Worm (Caenorhabditis elegans) whole organism, L1 larva: ENCODE data around the gene H01M10.1.

Source experiments
- C16A3.4 ChIP-seq: fragments of 150-350 bp; optimal IDR thresholded peaks from 2 replicates; lab custom pipeline; 2014; ENCODE audit warnings: missing biosample characterization, missing genetic modification characterization
- F16B12.6 ChIP-seq: fragments of 150-350 bp; optimal IDR thresholded peaks from 2 replicates; lab custom pipeline; 2014; ENCODE audit warnings: missing biosample characterization, missing genetic modification characterization
- Y116A8C.19 ChIP-seq: sonication (generic microtip); optimal IDR thresholded peaks from 2 replicates; lab custom pipeline; 2016; ENCODE audit warnings: missing compliant biosample characterization, missing genetic modification characterization, borderline replicate concordance
- aha-1 ChIP-seq: fragments of 150-350 bp; optimal IDR thresholded peaks from 2 replicates; lab custom pipeline; 2014; ENCODE audit warnings: missing biosample characterization, missing genetic modification characterization
- ceh-82 ChIP-seq, 3 experiments: fragments of 150-350 bp in 1 of 3; sonication (generic microtip) in 2 of 3; optimal IDR thresholded peaks; 2 replicates each; lab custom pipeline; 2014 to 2017; ENCODE audit warnings: missing biosample characterization in 3 of 3, missing genetic modification characterization in 3 of 3
- ceh-88 ChIP-seq: fragments of 200-800 bp; sonication (Bioruptor generic); IDR thresholded peaks from 2 replicates; pipeline ENCODE4 v1.3.6; 2022; ENCODE audit warnings: missing genetic modification characterization, missing compliant biosample characterization
- ceh-90 ChIP-seq: sonication (generic microtip); optimal IDR thresholded peaks from 2 replicates; lab custom pipeline; 2016; ENCODE audit warnings: missing genetic modification characterization, missing compliant biosample characterization
- dpl-1 ChIP-seq, 3 experiments: fragments of 150-350 bp in 2 of 3; sonication (generic microtip) in 1 of 3; optimal IDR thresholded peaks; 2 replicates each; lab custom pipeline; 2014 to 2017; ENCODE audit warnings: missing biosample characterization in 3 of 3, missing genetic modification characterization in 3 of 3, missing genetic modification reagents in 3 of 3
- dsc-1 ChIP-seq: sonication (generic microtip); optimal IDR thresholded peaks from 2 replicates; lab custom pipeline; 2016; ENCODE audit warnings: mild to moderate bottlenecking, missing genetic modification characterization, missing compliant biosample characterization
- efl-1 ChIP-seq, 4 experiments: fragments of 150-350 bp; optimal IDR thresholded peaks in 3 of 4; peaks in 1 of 4; 1 replicate in 1 of 4; 2 replicates in 3 of 4; lab custom pipeline; 2014; ENCODE audit warnings: missing biosample characterization in 2 of 4, missing genetic modification characterization in 2 of 4, missing genetic modification reagents in 2 of 4
- egl-27 ChIP-seq, 2 experiments: fragments of 150-350 bp in 1 of 2; sonication (generic microtip); optimal IDR thresholded peaks; 3 replicates each; lab custom pipeline; 2017 to 2018; ENCODE audit warnings: missing biosample characterization in 2 of 2, missing genetic modification characterization in 2 of 2, missing genetic modification reagents in 2 of 2
- elt-3 ChIP-seq, 6 experiments: fragments of 150-350 bp in 1 of 6; sonication (generic microtip); optimal IDR thresholded peaks; 2 replicates each; lab custom pipeline; 2017 to 2018; ENCODE audit warnings: missing biosample characterization in 6 of 6, missing genetic modification characterization in 6 of 6, inconsistent platforms in 1 of 6
- ets-5 ChIP-seq: fragments of 200-800 bp; sonication (Bioruptor generic); IDR thresholded peaks from 2 replicates; pipeline ENCODE4 v1.3.6; 2022; ENCODE audit warnings: missing genetic modification characterization, missing compliant biosample characterization
- fkh-10 ChIP-seq: sonication (generic microtip); optimal IDR thresholded peaks from 2 replicates; lab custom pipeline; 2017; ENCODE audit warnings: missing biosample characterization, missing genetic modification reagents, missing genetic modification characterization
- fos-1 ChIP-seq: fragments of 150-350 bp; optimal IDR thresholded peaks from 2 replicates; lab custom pipeline; 2014; ENCODE audit warnings: missing biosample characterization, missing genetic modification characterization
- grh-1 ChIP-seq: fragments of 200-800 bp; sonication (Bioruptor generic); IDR thresholded peaks from 2 replicates; pipeline ENCODE4 v1.3.6; 2022; ENCODE audit warnings: missing genetic modification reagents, missing genetic modification characterization, missing compliant biosample characterization
- hlh-17 ChIP-seq: fragments of 200-800 bp; sonication (Bioruptor generic); optimal IDR thresholded peaks from 2 replicates; lab custom pipeline; 2018; ENCODE audit warnings: missing genetic modification characterization, mild to moderate bottlenecking, missing compliant biosample characterization, moderate library complexity, borderline replicate concordance
- hlh-4 ChIP-seq: sonication (generic microtip); optimal IDR thresholded peaks from 2 replicates; lab custom pipeline; 2016; ENCODE audit warnings: mild to moderate bottlenecking, missing genetic modification characterization, missing compliant biosample characterization
- lin-13 ChIP-seq: fragments of 150-350 bp; optimal IDR thresholded peaks from 2 replicates; lab custom pipeline; 2014; ENCODE audit warnings: missing biosample characterization, missing genetic modification reagents, missing genetic modification characterization
- lin-14 ChIP-seq: fragments of 200-800 bp; sonication (Bioruptor generic); optimal IDR thresholded peaks from 2 replicates; lab custom pipeline; 2018; ENCODE audit warnings: mild to moderate bottlenecking, missing genetic modification characterization, moderate library complexity, missing compliant biosample characterization
- lin-15B ChIP-seq: fragments of 150-350 bp; sonication (generic microtip); optimal IDR thresholded peaks from 3 replicates; lab custom pipeline; 2014; ENCODE audit warnings: missing biosample characterization, missing genetic modification characterization
- lir-3 ChIP-seq: sonication (generic microtip); optimal IDR thresholded peaks from 2 replicates; lab custom pipeline; 2016; ENCODE audit warnings: mild to moderate bottlenecking, missing genetic modification characterization, moderate library complexity, missing compliant biosample characterization; ENCODE audit not compliant: poor library complexity
- mdl-1 ChIP-seq, 2 experiments: fragments of 150-350 bp; optimal IDR thresholded peaks; 2 replicates each; lab custom pipeline; 2014 to 2017; ENCODE audit warnings: missing biosample characterization in 2 of 2, missing genetic modification characterization in 2 of 2, inconsistent platforms in 1 of 2
- mef-2 ChIP-seq: fragments of 150-350 bp; optimal IDR thresholded peaks from 2 replicates; lab custom pipeline; 2014; ENCODE audit warnings: missing biosample characterization, missing genetic modification characterization
- nhr-11 ChIP-seq: fragments of 150-350 bp; optimal IDR thresholded peaks from 2 replicates; lab custom pipeline; 2014; ENCODE audit warnings: missing biosample characterization, missing genetic modification characterization
- nhr-12 ChIP-seq: sonication (generic microtip); optimal IDR thresholded peaks from 2 replicates; lab custom pipeline; 2017; ENCODE audit warnings: missing biosample characterization, missing genetic modification characterization
- nhr-19 ChIP-seq: fragments of 200-800 bp; sonication (Bioruptor generic); conservative IDR thresholded peaks from 2 replicates; pipeline ENCODE4 v1.3.6; 2022; ENCODE audit warnings: missing genetic modification characterization, missing compliant biosample characterization
- nhr-237 ChIP-seq: fragments of 150-350 bp; optimal IDR thresholded peaks from 2 replicates; lab custom pipeline; 2014; ENCODE audit warnings: missing biosample characterization, missing genetic modification characterization
- nhr-28 ChIP-seq: fragments of 150-350 bp; optimal IDR thresholded peaks from 2 replicates; lab custom pipeline; 2014; ENCODE audit warnings: missing biosample characterization, missing genetic modification characterization
- nhr-47 ChIP-seq: sonication (generic microtip); optimal IDR thresholded peaks from 2 replicates; lab custom pipeline; 2016; ENCODE audit warnings: mild to moderate bottlenecking, missing genetic modification characterization, moderate library complexity, missing compliant biosample characterization
- nhr-71 ChIP-seq: sonication (generic microtip); optimal IDR thresholded peaks from 2 replicates; lab custom pipeline; 2016; ENCODE audit warnings: mild to moderate bottlenecking, missing genetic modification characterization, moderate library complexity, missing compliant biosample characterization
- nhr-76 ChIP-seq: sonication (generic microtip); optimal IDR thresholded peaks from 2 replicates; lab custom pipeline; 2017; ENCODE audit warnings: missing biosample characterization, missing genetic modification characterization
- nhr-85 ChIP-seq: sonication (generic microtip); peaks from one replicate; lab custom pipeline; 2016; ENCODE audit warnings: missing genetic modification characterization, inconsistent platforms, missing compliant biosample characterization
- nhr-90 ChIP-seq: sonication (generic microtip); optimal IDR thresholded peaks from 2 replicates; lab custom pipeline; 2016; ENCODE audit warnings: mild to moderate bottlenecking, missing genetic modification characterization, missing compliant biosample characterization; ENCODE audit not compliant: poor library complexity
- pax-3 ChIP-seq: fragments of 200-800 bp; sonication (Bioruptor generic); optimal IDR thresholded peaks from 2 replicates; lab custom pipeline; 2018; ENCODE audit warnings: mild to moderate bottlenecking, missing genetic modification characterization, moderate library complexity, missing compliant biosample characterization
- pqm-1 ChIP-seq: sonication (generic microtip); optimal IDR thresholded peaks from 3 replicates; lab custom pipeline; 2017; ENCODE audit warnings: missing biosample characterization, missing genetic modification characterization
- rnt-1 ChIP-seq: sonication (generic microtip); optimal IDR thresholded peaks from 2 replicates; lab custom pipeline; 2016; ENCODE audit warnings: mild to moderate bottlenecking, missing genetic modification characterization, moderate library complexity, missing compliant biosample characterization
- sox-4 ChIP-seq: sonication (generic microtip); optimal IDR thresholded peaks from 2 replicates; lab custom pipeline; 2016; ENCODE audit warnings: missing genetic modification characterization, missing compliant biosample characterization
- sptf-1 ChIP-seq: fragments of 150-350 bp; optimal IDR thresholded peaks from 2 replicates; lab custom pipeline; 2014; ENCODE audit warnings: missing biosample characterization, missing genetic modification characterization
- sup-37 ChIP-seq: fragments of 200-800 bp; sonication (Bioruptor generic); optimal IDR thresholded peaks from 2 replicates; lab custom pipeline; 2018; ENCODE audit warnings: mild to moderate bottlenecking, missing genetic modification characterization, missing compliant biosample characterization
- swsn-7 ChIP-seq: sonication (generic microtip); optimal IDR thresholded peaks from 2 replicates; lab custom pipeline; 2016; ENCODE audit warnings: missing genetic modification characterization, missing compliant biosample characterization
- tlp-1 ChIP-seq: fragments of 150-350 bp; optimal IDR thresholded peaks from 2 replicates; lab custom pipeline; 2014; ENCODE audit warnings: missing biosample characterization, missing genetic modification characterization
- unc-86 ChIP-seq: sonication (generic microtip); optimal IDR thresholded peaks from 2 replicates; lab custom pipeline; 2016; ENCODE audit warnings: missing genetic modification characterization, missing compliant biosample characterization
- zag-1 ChIP-seq: fragments of 150-350 bp; optimal IDR thresholded peaks from 2 replicates; lab custom pipeline; 2014; ENCODE audit warnings: missing biosample characterization, missing genetic modification characterization

The H01M10.1 gene

ce11 chrX:2604358-2605016, 24.1 kb upstream of the H01M10.1 start (continued):
- TF ChIP-seq F16B12.6 (no peak), lin-15B (tag; lab: Kevin White, UChicago) (no peak), efl-1 (optimal IDR thresholded peaks at IDR 0.05; lab: Kevin White, UChicago) (no peak), efl-1 (GFP tag; optimal IDR thresholded peaks at IDR 0.05 in 1 of 2; lab: Kevin White, UChicago) (no peak), C16A3.4 (no peak), nhr-71 (tag; lab: Kevin White, UChicago) (peak; percentile 53), aha-1 (tag; lab: Kevin White, UChicago) (no peak), nhr-11 (tag; lab: Kevin White, UChicago) (peak; percentile 31), nhr-19 (GFP tag; lab: Robert Waterston, UW) (0 out of 2 replicates have a peak, but pooled peaks have one; percentile 11), ceh-90 (tag; lab: Kevin White, UChicago) (no peak), tlp-1 (tag; lab: Kevin White, UChicago) (no peak), dpl-1 (GFP tag; optimal IDR thresholded peaks at IDR 0.05; lab: Kevin White, UChicago) (no peak), nhr-90 (tag; lab: Kevin White, UChicago) (no peak), sptf-1 (tag; lab: Kevin White, UChicago) (no peak), zag-1 (tag; lab: Kevin White, UChicago) (no peak), hlh-4 (tag; lab: Kevin White, UChicago) (no peak)

- TF ChIP-seq mdl-1 (tag; optimal IDR thresholded peaks at IDR 0.05; lab: Kevin White, UChicago) (peak in 1 of 2 experiments; percentile 3), fkh-10 (GFP tag; lab: Kevin White, UChicago) (peak; percentile 85), lin-13 (GFP tag; lab: Kevin White, UChicago) (peak; percentile 1), pqm-1 (tag; lab: Kevin White, UChicago) (no peak), lin-14 (peak; percentile 66)
These were observed 20.8 kb upstream of the H01M10.1 start for ce11 chrX:2601025-2601705.

- TF ChIP-seq ceh-82 (tag; optimal IDR thresholded peaks at IDR 0.05; lab: Kevin White, UChicago) = peak in 2 of 3 experiments; percentile 46 to 77
- no peak for TF ChIP-seq ets-5 (GFP tag; lab: Robert Waterston, UW)
- TF ChIP-seq pax-3 = no peak
- TF ChIP-seq dsc-1 (tag; lab: Kevin White, UChicago) = peak; percentile 56
- TF ChIP-seq efl-1 (optimal IDR thresholded peaks at IDR 0.05; lab: Kevin White, UChicago) = peak; percentile 12 to 28
- TF ChIP-seq efl-1 (GFP tag; optimal IDR thresholded peaks at IDR 0.05 in 1 of 2; lab: Kevin White, UChicago) = no peak
- no peak for TF ChIP-seq ceh-88 (GFP tag; lab: Robert Waterston, UW)
- no peak for TF ChIP-seq lin-15B (tag; lab: Kevin White, UChicago)
- no peak for TF ChIP-seq lin-13 (GFP tag; lab: Kevin White, UChicago)
- no peak for TF ChIP-seq Y116A8C.19 (tag; lab: Kevin White, UChicago)
- TF ChIP-seq nhr-12 (tag; lab: Kevin White, UChicago) = no peak
- TF ChIP-seq fos-1 = peak; percentile 19
- no peak for TF ChIP-seq nhr-85
- no peak for TF ChIP-seq nhr-90 (tag; lab: Kevin White, UChicago)
- no peak for TF ChIP-seq nhr-237 (tag; lab: Kevin White, UChicago)
- TF ChIP-seq mef-2 = peak; percentile 77
- no peak for TF ChIP-seq nhr-76 (tag; lab: Kevin White, UChicago)
- peak; percentile 60 for TF ChIP-seq fkh-10 (GFP tag; lab: Kevin White, UChicago)
- peak; percentile 65 for TF ChIP-seq swsn-7 (tag; lab: Kevin White, UChicago)
- TF ChIP-seq sptf-1 (tag; lab: Kevin White, UChicago) = no peak
- no peak for TF ChIP-seq elt-3 (tag; optimal IDR thresholded peaks at IDR 0.05; lab: Kevin White, UChicago)
- TF ChIP-seq lir-3 (tag; lab: Kevin White, UChicago) = no peak
- no peak for TF ChIP-seq pqm-1 (tag; lab: Kevin White, UChicago)
- TF ChIP-seq unc-86 = peak; percentile 74
- no peak for TF ChIP-seq nhr-28
- TF ChIP-seq mdl-1 (tag; optimal IDR thresholded peaks at IDR 0.05; lab: Kevin White, UChicago) = no peak
- no peak for TF ChIP-seq sup-37 (GFP tag; lab: Kevin White, UChicago)
- TF ChIP-seq rnt-1 (tag; lab: Kevin White, UChicago) = peak; percentile 72
- peak; percentile 2 for TF ChIP-seq sox-4
- TF ChIP-seq hlh-17 (GFP tag; lab: Kevin White, UChicago) = no peak
- no peak for TF ChIP-seq grh-1 (GFP tag; lab: Robert Waterston, UW)
- no peak for TF ChIP-seq egl-27 (tag; optimal IDR thresholded peaks at IDR 0.05; lab: Kevin White, UChicago)
- TF ChIP-seq nhr-47 = peak; percentile 80
- TF ChIP-seq zag-1 (tag; lab: Kevin White, UChicago) = no peak
These were observed 18.5 kb upstream of the H01M10.1 start for ce11 chrX:2598833-2599279.
